Worm (Caenorhabditis elegans): ENCODE data around the gene Y116A8C.37.

ce11 chrIV:17166974-17167373 is 36.0 kb upstream of the Y116A8C.37 start, which contains the start of gene skr-12:
- TF ChIP-seq unc-62 (GFP tag; optimal IDR thresholded peaks at IDR 0.05) (no peak), nhr-237 (tag; optimal IDR thresholded peaks at IDR 0.05) (no peak), drap-1 (GFP tag; optimal IDR thresholded peaks at IDR 0.05) (no peak), ztf-11 (tag; optimal IDR thresholded peaks at IDR 0.05) (no peak), mep-1 (tag; optimal IDR thresholded peaks at IDR 0.05) (no peak), lsy-2 (tag; optimal IDR thresholded peaks at IDR 0.05) (no peak)
